Fruit fly (Drosophila melanogaster): ENCODE measurements around the gene CG5160.

Gene CG5160

dm6 chr2L:7433337-7433956 is 34.9 kb upstream of the CG5160 start, which contains the start of gene CG5958:
Gene CG5958 (minus strand): TSS chr2L:7433516.
- TF ChIP-seq Dll (optimal IDR thresholded peaks at IDR 0.05) (no peak), psq (optimal IDR thresholded peaks at IDR 0.05) (no peak), CG8478 (optimal IDR thresholded peaks at IDR 0.05) (no peak), usp (GFP tag; optimal IDR thresholded peaks at IDR 0.05) (no peak), EcR (GFP tag; optimal IDR thresholded peaks at IDR 0.05) (no peak), pan (optimal IDR thresholded peaks at IDR 0.05) (no peak)

- no peak for TF ChIP-seq EcR (GFP tag; optimal IDR thresholded peaks at IDR 0.05)
- TF ChIP-seq usp (GFP tag; optimal IDR thresholded peaks at IDR 0.05): no peak
- TF ChIP-seq pan (optimal IDR thresholded peaks at IDR 0.05): no peak
- no peak for TF ChIP-seq psq (optimal IDR thresholded peaks at IDR 0.05)
- no peak for TF ChIP-seq Dll (optimal IDR thresholded peaks at IDR 0.05)
- TF ChIP-seq CG8478 (optimal IDR thresholded peaks at IDR 0.05): no peak
Measured at dm6 chr2L:7431861-7432601, 33.5 kb upstream of the CG5160 start.

- TF ChIP-seq psq (optimal IDR thresholded peaks at IDR 0.05) (no peak), Dll (optimal IDR thresholded peaks at IDR 0.05) (no peak), EcR (GFP tag; optimal IDR thresholded peaks at IDR 0.05) (no peak), usp (GFP tag; optimal IDR thresholded peaks at IDR 0.05) (no peak), CG8478 (optimal IDR thresholded peaks at IDR 0.05) (no peak), pan (optimal IDR thresholded peaks at IDR 0.05) (no peak)
Measured at dm6 chr2L:7430313-7430712, 31.8 kb upstream of the CG5160 start.

dm6 chr2L:7427786-7428137 is 29.2 kb upstream of the CG5160 start:
- TF ChIP-seq pan (optimal IDR thresholded peaks at IDR 0.05): peak; percentile 51
- no peak for TF ChIP-seq EcR (GFP tag; optimal IDR thresholded peaks at IDR 0.05)

dm6 chr2L:7427067-7427785 is 28.7 kb upstream of the CG5160 start:
- TF ChIP-seq CG8478 (optimal IDR thresholded peaks at IDR 0.05) (no peak), pan (optimal IDR thresholded peaks at IDR 0.05) (no peak), psq (optimal IDR thresholded peaks at IDR 0.05) (no peak), Dll (optimal IDR thresholded peaks at IDR 0.05) (no peak)

dm6 chr2L:7426326-7427066 is 27.9 kb upstream of the CG5160 start, which contains the start of gene muc:
Gene muc (plus strand): TSS chr2L:7426866.
- TF ChIP-seq psq (optimal IDR thresholded peaks at IDR 0.05) (no peak), Dll (optimal IDR thresholded peaks at IDR 0.05) (no peak), pan (optimal IDR thresholded peaks at IDR 0.05) (no peak), usp (GFP tag; optimal IDR thresholded peaks at IDR 0.05) (no peak), EcR (GFP tag; optimal IDR thresholded peaks at IDR 0.05) (no peak), CG8478 (optimal IDR thresholded peaks at IDR 0.05) (no peak)

dm6 chr2L:7425690-7426056 is 27.1 kb upstream of the CG5160 start:
- TF ChIP-seq pan (optimal IDR thresholded peaks at IDR 0.05): no peak
- no peak for TF ChIP-seq EcR (GFP tag; optimal IDR thresholded peaks at IDR 0.05)
- no peak for TF ChIP-seq Dll (optimal IDR thresholded peaks at IDR 0.05)
- no peak for TF ChIP-seq CG8478 (optimal IDR thresholded peaks at IDR 0.05)
- no peak for TF ChIP-seq usp (GFP tag; optimal IDR thresholded peaks at IDR 0.05)
- no peak for TF ChIP-seq psq (optimal IDR thresholded peaks at IDR 0.05)

- TF ChIP-seq pan (optimal IDR thresholded peaks at IDR 0.05) (no peak), psq (optimal IDR thresholded peaks at IDR 0.05) (peak; percentile 19), EcR (GFP tag; optimal IDR thresholded peaks at IDR 0.05) (peak in 1 of 2 experiments; percentile 64)
Measured at dm6 chr2L:7424907-7425689, 26.5 kb upstream of the CG5160 start.

dm6 chr2L:7424282-7424905 is 25.8 kb upstream of the CG5160 start:
- TF ChIP-seq usp (GFP tag; optimal IDR thresholded peaks at IDR 0.05): no peak
- TF ChIP-seq pan (optimal IDR thresholded peaks at IDR 0.05): no peak
- TF ChIP-seq CG8478 (optimal IDR thresholded peaks at IDR 0.05): peak; percentile 16
- TF ChIP-seq EcR (GFP tag; optimal IDR thresholded peaks at IDR 0.05): no peak

dm6 chr2L:7423333-7423895 is 24.9 kb upstream of the CG5160 start:
- TF ChIP-seq psq (optimal IDR thresholded peaks at IDR 0.05) (no peak), CG8478 (optimal IDR thresholded peaks at IDR 0.05) (no peak), EcR (GFP tag; optimal IDR thresholded peaks at IDR 0.05) (peak in 1 of 2 experiments; percentile 6)

Measured in whole organism.